Fruit fly (Drosophila melanogaster): Measurements from ENCODE around the gene CG4455.

Gene CG4455

dm6 chr2L:16321872-16322631 is 30.7 kb upstream of the CG4455 start:
- no peak for TF ChIP-seq rn (GFP tag; IDR thresholded peaks at IDR 0.05)
- TF ChIP-seq CG4496 (GFP tag; IDR thresholded peaks at IDR 0.05), result no peak
- no peak for TF ChIP-seq Pif1B (GFP tag; optimal IDR thresholded peaks at IDR 0.05)
- TF ChIP-seq CG15710 (tag; optimal IDR thresholded peaks at IDR 0.05), result no peak
- no peak for TF ChIP-seq gl (tag; optimal IDR thresholded peaks at IDR 0.05)
- TF ChIP-seq CG12605 (GFP tag; IDR thresholded peaks at IDR 0.05), result no peak
- no peak for TF ChIP-seq Ets98B (GFP tag; IDR thresholded peaks at IDR 0.05)
- TF ChIP-seq CG10348 (GFP tag; IDR thresholded peaks at IDR 0.05), result no peak
- no peak for TF ChIP-seq CG14655 (GFP tag; optimal IDR thresholded peaks at IDR 0.05)
- TF ChIP-seq CG34367 (tag; optimal IDR thresholded peaks at IDR 0.05), result no peak
- no peak for TF ChIP-seq Pif1A (GFP tag; optimal IDR thresholded peaks at IDR 0.05)
- TF ChIP-seq CG17806 (tag; optimal IDR thresholded peaks at IDR 0.05), result no peak
- no peak for TF ChIP-seq CG9948 (tag; optimal IDR thresholded peaks at IDR 0.05)
- no peak for TF ChIP-seq D1 (tag; optimal IDR thresholded peaks at IDR 0.05)
- TF ChIP-seq CG8159 (tag; optimal IDR thresholded peaks at IDR 0.05), result no peak
- no peak for TF ChIP-seq EcR (GFP tag; optimal IDR thresholded peaks at IDR 0.05)
- no peak for TF ChIP-seq CG13204 (GFP tag; optimal IDR thresholded peaks at IDR 0.05)
- TF ChIP-seq Snoo (tag; optimal IDR thresholded peaks at IDR 0.05), result no peak
- TF ChIP-seq CG32121 (GFP tag; IDR thresholded peaks at IDR 0.05), result no peak

- TF ChIP-seq Ets98B (GFP tag; IDR thresholded peaks at IDR 0.05) (no peak), EcR (GFP tag; optimal IDR thresholded peaks at IDR 0.05) (no peak)
Observed at dm6 chr2L:16323544-16323943, 29.2 kb upstream of the CG4455 start.

dm6 chr2L:16324833-16325232 is 27.9 kb upstream of the CG4455 start:
- TF ChIP-seq Pif1A (GFP tag; optimal IDR thresholded peaks at IDR 0.05) (peak; percentile 36), CG4496 (GFP tag; IDR thresholded peaks at IDR 0.05) (peak; percentile 79), CG8301 (tag; optimal IDR thresholded peaks at IDR 0.05) (no peak), CG13204 (GFP tag; optimal IDR thresholded peaks at IDR 0.05) (peak; percentile 78), CG15710 (tag; optimal IDR thresholded peaks at IDR 0.05) (no peak), CG17806 (tag; optimal IDR thresholded peaks at IDR 0.05) (no peak), rn (GFP tag; IDR thresholded peaks at IDR 0.05) (no peak), CG9948 (tag; optimal IDR thresholded peaks at IDR 0.05) (no peak), EcR (GFP tag; optimal IDR thresholded peaks at IDR 0.05) (peak; percentile 60), CG8159 (tag; optimal IDR thresholded peaks at IDR 0.05) (peak; percentile 8), fd96Ca (GFP tag; IDR thresholded peaks at IDR 0.05) (peak; percentile 35; the same call in 1 of the 3 replicates), Snoo (tag; optimal IDR thresholded peaks at IDR 0.05) (peak; percentile 10), CG12605 (GFP tag; IDR thresholded peaks at IDR 0.05) (peak; percentile 92), D1 (tag; optimal IDR thresholded peaks at IDR 0.05) (no peak), Ets98B (GFP tag; IDR thresholded peaks at IDR 0.05) (peak; percentile 31; the same call in 1 of the 2 replicates), gl (tag; optimal IDR thresholded peaks at IDR 0.05) (no peak), CG32121 (GFP tag; IDR thresholded peaks at IDR 0.05) (peak; percentile 32; the same call in 1 of the 2 replicates), Pif1B (GFP tag; optimal IDR thresholded peaks at IDR 0.05) (peak; percentile 57), CG34367 (tag; optimal IDR thresholded peaks at IDR 0.05) (no peak), CG14655 (GFP tag; optimal IDR thresholded peaks at IDR 0.05) (peak; percentile 13), CG10348 (GFP tag; IDR thresholded peaks at IDR 0.05) (no peak)

dm6 chr2L:16325515-16326257 is 27.0 kb upstream of the CG4455 start, which contains the start of gene cact:
cact (minus strand) TSS chr2L:16326207.
- TF ChIP-seq Pif1A (GFP tag; optimal IDR thresholded peaks at IDR 0.05) (peak; percentile 90), CG9948 (tag; optimal IDR thresholded peaks at IDR 0.05) (peak; percentile 87), CG17806 (tag; optimal IDR thresholded peaks at IDR 0.05) (peak; percentile 91), gl (tag; optimal IDR thresholded peaks at IDR 0.05) (peak; percentile 42), EcR (GFP tag; optimal IDR thresholded peaks at IDR 0.05) (peak; percentile 15), CG12605 (GFP tag; IDR thresholded peaks at IDR 0.05) (peak; percentile 79), rn (GFP tag; IDR thresholded peaks at IDR 0.05) (peak; percentile 83), CG14655 (GFP tag; optimal IDR thresholded peaks at IDR 0.05) (peak; percentile 88), CG15710 (tag; optimal IDR thresholded peaks at IDR 0.05) (peak; percentile 84), Ets98B (GFP tag; IDR thresholded peaks at IDR 0.05) (peak; percentile 92), CG4496 (GFP tag; IDR thresholded peaks at IDR 0.05) (peak; percentile 91), CG8301 (tag; optimal IDR thresholded peaks at IDR 0.05) (peak; percentile 84), fd96Ca (GFP tag; IDR thresholded peaks at IDR 0.05) (peak; percentile 81; the same call in 2 of the 3 replicates), D1 (tag; optimal IDR thresholded peaks at IDR 0.05) (peak; percentile 34), Pif1B (GFP tag; optimal IDR thresholded peaks at IDR 0.05) (peak; percentile 84), CG34367 (tag; optimal IDR thresholded peaks at IDR 0.05) (peak; percentile 79), CG13204 (GFP tag; optimal IDR thresholded peaks at IDR 0.05) (no peak), CG10348 (GFP tag; IDR thresholded peaks at IDR 0.05) (peak; percentile 59), CG32121 (GFP tag; IDR thresholded peaks at IDR 0.05) (peak; percentile 90), Snoo (tag; optimal IDR thresholded peaks at IDR 0.05) (peak; percentile 87), CG8159 (tag; optimal IDR thresholded peaks at IDR 0.05) (peak; percentile 90)

- TF ChIP-seq D1 (tag; optimal IDR thresholded peaks at IDR 0.05), result peak; percentile 79
- TF ChIP-seq Ets98B (GFP tag; IDR thresholded peaks at IDR 0.05), result no peak
- TF ChIP-seq Snoo (tag; optimal IDR thresholded peaks at IDR 0.05), result no peak
- no peak for TF ChIP-seq CG12605 (GFP tag; IDR thresholded peaks at IDR 0.05)
- TF ChIP-seq CG9948 (tag; optimal IDR thresholded peaks at IDR 0.05), result no peak
- no peak for TF ChIP-seq CG4496 (GFP tag; IDR thresholded peaks at IDR 0.05)
- no peak for TF ChIP-seq gl (tag; optimal IDR thresholded peaks at IDR 0.05)
- no peak for TF ChIP-seq fd96Ca (GFP tag; IDR thresholded peaks at IDR 0.05)
- TF ChIP-seq CG34367 (tag; optimal IDR thresholded peaks at IDR 0.05), result no peak
Observed at dm6 chr2L:16326892-16327291, 25.8 kb upstream of the CG4455 start, which contains the start of gene CG4278. CG4278 (plus strand) TSS chr2L:16327069.
